Worm (Caenorhabditis elegans): ENCODE measurements around the gene abts-4.

DNA sequence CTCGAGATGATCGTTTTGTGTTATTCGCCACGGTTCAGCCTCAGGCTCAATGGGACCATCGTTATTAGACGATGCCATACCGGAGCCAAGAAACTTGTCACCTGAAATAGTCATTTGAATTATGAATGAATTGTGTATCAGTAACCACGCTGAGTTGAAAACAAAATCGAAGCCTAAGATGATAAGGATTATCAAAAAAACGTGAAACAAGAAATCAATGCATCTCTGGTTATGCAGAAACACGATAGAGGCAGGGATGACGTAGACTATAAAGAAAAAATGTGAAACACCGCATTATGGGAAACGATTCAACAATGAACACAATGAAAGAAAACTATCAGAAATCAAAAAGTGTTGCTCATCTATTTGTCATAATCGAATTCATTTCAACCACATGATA is 38.6 kb downstream of the abts-4 start, which contains the start of gene smf-1:
- TF ChIP-seq lin-39 (tag; optimal IDR thresholded peaks at IDR 0.05), result no peak
- no peak for TF ChIP-seq ztf-4 (tag; optimal IDR thresholded peaks at IDR 0.05)
- no peak for TF ChIP-seq ceh-82 (tag; optimal IDR thresholded peaks at IDR 0.05)
- peak; percentile 10 for TF ChIP-seq nhr-25 (tag; optimal IDR thresholded peaks at IDR 0.05)
- no peak for TF ChIP-seq mab-5 (tag; optimal IDR thresholded peaks at IDR 0.05)

Measured in whole organism, L2 larva.